Fruit fly (Drosophila melanogaster): ENCODE results near the gene GC1.
A peak's percentile ranks its signal among the peaks of the same experiment; 100 is the strongest.

The GC1 gene

DNA sequence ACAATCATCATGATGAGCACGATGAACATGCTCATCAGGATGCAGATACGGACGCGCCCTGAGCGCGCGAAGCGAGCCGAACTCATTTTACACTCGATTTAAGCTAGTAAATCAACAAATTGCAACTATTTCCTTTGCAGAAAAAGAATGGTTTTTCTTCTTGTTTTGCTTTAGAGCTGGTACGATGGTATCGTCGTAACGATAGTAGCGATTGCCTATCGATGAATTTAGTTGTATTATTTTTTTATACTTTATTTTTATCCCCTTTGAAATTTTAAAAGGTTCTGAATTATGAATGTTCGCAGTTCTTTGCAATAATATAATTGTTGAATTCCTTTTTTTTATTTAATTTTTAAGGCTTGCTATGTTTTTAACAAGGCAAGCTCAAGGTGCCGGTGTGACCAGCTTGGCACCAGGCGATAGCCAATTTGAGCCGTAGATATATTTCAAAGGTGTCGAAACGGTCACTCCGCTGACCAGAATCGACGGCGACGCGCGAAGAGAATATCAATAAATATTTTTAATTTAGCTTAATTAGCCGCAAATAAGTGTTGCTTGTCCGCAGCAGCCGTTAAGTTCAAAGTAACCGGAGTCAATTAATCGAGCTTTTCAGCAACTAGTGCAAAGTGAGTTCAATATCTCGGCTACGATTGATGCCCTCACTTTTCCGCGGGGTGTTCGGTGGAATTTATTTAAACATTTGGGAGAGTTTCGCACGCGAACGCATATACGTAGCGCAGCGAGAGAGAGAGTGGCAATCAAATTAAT lies at the start of gene GC1, which contains the start of gene CG12213 (continued):
- TF ChIP-seq gfzf (GFP tag; optimal IDR thresholded peaks at IDR 0.05) (peak; percentile 93), dmrt11E (tag; optimal IDR thresholded peaks at IDR 0.05) (peak; percentile 8), ap (GFP tag; IDR thresholded peaks at IDR 0.05) (no peak), Myb (GFP tag; optimal IDR thresholded peaks at IDR 0.05) (peak; percentile 30), Usf (GFP tag; optimal IDR thresholded peaks at IDR 0.05) (no peak), Sry-δ (GFP tag; optimal IDR thresholded peaks at IDR 0.05) (peak; percentile 93), ase (GFP tag; IDR thresholded peaks at IDR 0.05) (no peak), CG7745 (tag; optimal IDR thresholded peaks at IDR 0.05) (no peak), D19A (tag; optimal IDR thresholded peaks at IDR 0.05) (no peak), Taf1 (GFP tag; IDR thresholded peaks at IDR 0.05) (no peak), oc (tag; optimal IDR thresholded peaks at IDR 0.05) (no peak), CG17186 (GFP tag; optimal IDR thresholded peaks at IDR 0.05) (peak; percentile 18), CG13624 (GFP tag; optimal IDR thresholded peaks at IDR 0.05) (peak; percentile 35), Mad (GFP tag; optimal IDR thresholded peaks at IDR 0.05) (peak; percentile 20), Sox100B (GFP tag; optimal IDR thresholded peaks at IDR 0.05) (peak; percentile 3), MESR4 (GFP tag; optimal IDR thresholded peaks at IDR 0.05) (peak; percentile 69), CG15073 (GFP tag; optimal IDR thresholded peaks at IDR 0.05) (no peak), prd (optimal IDR thresholded peaks at IDR 0.05) (no peak), prd (GFP tag; IDR thresholded peaks at IDR 0.05) (no peak), Dek (tag; optimal IDR thresholded peaks at IDR 0.05) (peak; percentile 56), CG8281 (tag; optimal IDR thresholded peaks at IDR 0.05) (no peak), CG16813 (GFP tag; IDR thresholded peaks at IDR 0.05; ENCODE audit: partially characterized antibody) (peak; percentile 99), GATAe (GFP tag; conservative IDR thresholded peaks at IDR 0.05) (no peak), CG34224 (GFP tag; IDR thresholded peaks at IDR 0.05; ENCODE audit: partially characterized antibody) (peak; percentile 99), bbx (GFP tag; IDR thresholded peaks at IDR 0.05; ENCODE audit: partially characterized antibody) (peak; percentile 96), CG6175 (GFP tag; IDR thresholded peaks at IDR 0.05) (no peak), cwo (GFP tag; optimal IDR thresholded peaks at IDR 0.05) (no peak), Neu2 (GFP tag; optimal IDR thresholded peaks at IDR 0.05; ENCODE audit: borderline replicate concordance) (no peak), HmgZ (tag; optimal IDR thresholded peaks at IDR 0.05) (peak; percentile 21), Jarid2 (GFP tag; optimal IDR thresholded peaks at IDR 0.05) (peak; percentile 26), hbn (GFP tag; IDR thresholded peaks at IDR 0.05; ENCODE audit: partially characterized antibody) (peak; percentile 98), Chrac-16 (GFP tag; optimal IDR thresholded peaks at IDR 0.05) (no peak), CG13296 (GFP tag; optimal IDR thresholded peaks at IDR 0.05) (no peak), scrt (GFP tag; optimal IDR thresholded peaks at IDR 0.05) (peak; percentile 33), nerfin-1 (tag; optimal IDR thresholded peaks at IDR 0.05) (peak; percentile 39), eve (GFP tag; optimal IDR thresholded peaks at IDR 0.05) (no peak), CG30020 (tag; optimal IDR thresholded peaks at IDR 0.05) (peak; percentile 59), so (GFP tag; IDR thresholded peaks at IDR 0.05) (no peak), fd102C (GFP tag; optimal IDR thresholded peaks at IDR 0.05) (no peak), H2.0 (GFP tag; IDR thresholded peaks at IDR 0.05) (no peak), CG9797 (GFP tag; optimal IDR thresholded peaks at IDR 0.05) (peak; percentile 91), tll (GFP tag; optimal IDR thresholded peaks at IDR 0.05) (peak in 1 of 2 experiments; percentile 4), run (tag; optimal IDR thresholded peaks at IDR 0.05) (peak; percentile 0), slbo (GFP tag; IDR thresholded peaks at IDR 0.05) (peak; percentile 25; the same call in 1 of the 2 replicates), Sry-β (GFP tag; optimal IDR thresholded peaks at IDR 0.05) (no peak), bowl (GFP tag; IDR thresholded peaks at IDR 0.05) (no peak), CHES-1-like (GFP tag; optimal IDR thresholded peaks at IDR 0.05) (peak; percentile 53), CG6791 (GFP tag; IDR thresholded peaks at IDR 0.05; ENCODE audit: partially characterized antibody) (peak; percentile 94)
